Fruit fly (Drosophila melanogaster) whole organism, embryonic: ENCODE data around the gene CG15439.
A peak's percentile ranks its signal among the peaks of the same experiment; 100 is the strongest.

Experiments used
- Blimp-1 ChIP-seq: fragments of 200-800 bp; sonication (Bioruptor generic); optimal IDR thresholded peaks from 3 replicates; lab custom pipeline; 2018; ENCODE audit warnings: missing biosample characterization, missing genetic modification characterization, mild to moderate bottlenecking, moderate library complexity, missing genetic modification reagents
- Bteb2 ChIP-seq: fragments of 200-800 bp; sonication (Bioruptor generic); optimal IDR thresholded peaks from 2 replicates; lab custom pipeline; 2016; ENCODE audit warnings: missing biosample characterization, missing genetic modification characterization
- CG10321 ChIP-seq: fragments of 200-800 bp; sonication (Bioruptor generic); IDR thresholded peaks from 2 replicates; pipeline ENCODE4 v1.3.6; 2022; ENCODE audit warnings: missing biosample characterization, missing genetic modification characterization
- CG12155 ChIP-seq: fragments of 200-800 bp; sonication (Bioruptor generic); optimal IDR thresholded peaks from 3 replicates; lab custom pipeline; 2016; ENCODE audit warnings: missing biosample characterization, missing genetic modification characterization
- CG12299 ChIP-seq: fragments of 200-800 bp; sonication (Bioruptor generic); optimal IDR thresholded peaks from 2 replicates; lab custom pipeline; 2018; ENCODE audit warnings: missing biosample characterization, mild to moderate bottlenecking, missing genetic modification characterization
- CG13775 ChIP-seq: fragments of 200-800 bp; sonication (Bioruptor generic); optimal IDR thresholded peaks from 3 replicates; lab custom pipeline; 2017; ENCODE audit warnings: missing biosample characterization, mild to moderate bottlenecking, missing genetic modification characterization
- CG15073 ChIP-seq: fragments of 200-800 bp; sonication (Bioruptor generic); optimal IDR thresholded peaks from 2 replicates; lab custom pipeline; 2016; ENCODE audit warnings: missing biosample characterization, missing genetic modification characterization
- CG15601 ChIP-seq: fragments of 200-800 bp; sonication (Bioruptor generic); optimal IDR thresholded peaks from 3 replicates; lab custom pipeline; 2019; ENCODE audit warnings: missing biosample characterization, mild to moderate bottlenecking, missing genetic modification characterization, moderate library complexity
- CG1602 ChIP-seq: fragments of 200-800 bp; sonication (Bioruptor generic); optimal IDR thresholded peaks from 3 replicates; lab custom pipeline; 2016; ENCODE audit warnings: missing biosample characterization, missing genetic modification characterization
- CG17385 ChIP-seq: fragments of 200-800 bp; sonication (Bioruptor generic); optimal IDR thresholded peaks from 3 replicates; lab custom pipeline; 2018; ENCODE audit warnings: missing biosample characterization, mild to moderate bottlenecking, missing genetic modification characterization
- CG1792 ChIP-seq: fragments of 200-800 bp; sonication (Bioruptor generic); optimal IDR thresholded peaks from 2 replicates; lab custom pipeline; 2016; ENCODE audit warnings: missing biosample characterization, missing genetic modification characterization
- CG18262 ChIP-seq: fragments of 200-800 bp; optimal IDR thresholded peaks from 3 replicates; lab custom pipeline; 2019; ENCODE audit warnings: missing biosample characterization, mild to moderate bottlenecking, missing genetic modification characterization, moderate library complexity
- CG2199 ChIP-seq: fragments of 200-800 bp; sonication (Bioruptor generic); IDR thresholded peaks from 3 replicates; pipeline ENCODE4 v1.3.6; 2022; ENCODE audit warnings: missing biosample characterization, missing genetic modification characterization
- CG34422 ChIP-seq: fragments of 200-800 bp; sonication (Bioruptor generic); IDR thresholded peaks from 3 replicates; pipeline ENCODE4 v1.3.6; 2022; ENCODE audit warnings: missing biosample characterization, missing genetic modification characterization
- CG4854 ChIP-seq: fragments of 200-800 bp; sonication (Bioruptor generic); optimal IDR thresholded peaks from 2 replicates; lab custom pipeline; 2016; ENCODE audit warnings: missing biosample characterization, missing genetic modification characterization, inconsistent platforms
- CG6654 ChIP-seq: fragments of 200-800 bp; sonication (Bioruptor generic); optimal IDR thresholded peaks from 2 replicates; lab custom pipeline; 2017; ENCODE audit warnings: missing biosample characterization, mild to moderate bottlenecking, missing genetic modification characterization
- CG7839 ChIP-seq: fragments of 200-800 bp; sonication (Bioruptor generic); optimal IDR thresholded peaks from 3 replicates; lab custom pipeline; 2018; ENCODE audit warnings: missing biosample characterization, mild to moderate bottlenecking, missing genetic modification characterization, moderate library complexity
- CG9609 ChIP-seq: fragments of 200-800 bp; sonication (Bioruptor generic); optimal IDR thresholded peaks from 3 replicates; lab custom pipeline; 2016; ENCODE audit warnings: missing biosample characterization, missing genetic modification characterization
- CG9876 ChIP-seq: fragments of 200-800 bp; sonication (Bioruptor generic); optimal IDR thresholded peaks from 2 replicates; lab custom pipeline; 2016; ENCODE audit warnings: missing biosample characterization, missing genetic modification characterization
- CkIIα-i1 ChIP-seq: fragments of 200-800 bp; sonication (Bioruptor generic); IDR thresholded peaks from 2 replicates; pipeline ENCODE4 v1.3.6; 2022; ENCODE audit warnings: missing biosample characterization, missing genetic modification characterization
- CoRest ChIP-seq: fragments of 200-800 bp; sonication (Bioruptor generic); optimal IDR thresholded peaks from 3 replicates; lab custom pipeline; 2018; ENCODE audit warnings: missing biosample characterization, mild to moderate bottlenecking, missing genetic modification characterization, moderate library complexity
- Dip2 ChIP-seq: fragments of 200-800 bp; sonication (Bioruptor generic); IDR thresholded peaks from 2 replicates; pipeline ENCODE4 v1.3.6; 2022; ENCODE audit warnings: missing biosample characterization, missing genetic modification characterization
- ERR ChIP-seq: fragments of 200-800 bp; sonication (Bioruptor generic); optimal IDR thresholded peaks from 2 replicates; lab custom pipeline; 2016; ENCODE audit warnings: missing biosample characterization, missing genetic modification characterization
- Eip74EF ChIP-seq, 2 experiments: fragments of 200-800 bp in 1 of 2; fragments of >200 bp in 1 of 2; sonication (Bioruptor generic) in 1 of 2; optimal IDR thresholded peaks; 2 replicates each; lab custom pipeline; 2017 to 2019; ENCODE audit warnings: missing biosample characterization in 2 of 2, missing genetic modification characterization in 2 of 2, mild to moderate bottlenecking in 1 of 2, moderate library complexity in 1 of 2
- Fer1 ChIP-seq: fragments of 200-800 bp; sonication (Bioruptor generic); optimal IDR thresholded peaks from 2 replicates; lab custom pipeline; 2017; ENCODE audit warnings: missing biosample characterization, mild to moderate bottlenecking, missing genetic modification characterization
- HLH54F ChIP-seq: fragments of 200-800 bp; sonication (Bioruptor generic); optimal IDR thresholded peaks from 3 replicates; lab custom pipeline; 2016; ENCODE audit warnings: missing biosample characterization, missing genetic modification characterization
- MBD-R2 ChIP-seq: fragments of 200-800 bp; sonication (Bioruptor generic); IDR thresholded peaks from 2 replicates; pipeline ENCODE4 v1.3.6; 2022; ENCODE audit warnings: missing biosample characterization, missing genetic modification characterization
- Med ChIP-seq: fragments of 200-800 bp; sonication (Bioruptor generic); peaks from one replicate; lab custom pipeline; 2016; ENCODE audit warnings: missing biosample characterization, missing genetic modification characterization, mild to moderate bottlenecking, inconsistent platforms, moderate library complexity
- Meics ChIP-seq: fragments of 200-800 bp; sonication (Bioruptor generic); optimal IDR thresholded peaks from 2 replicates; lab custom pipeline; 2017; ENCODE audit warnings: missing biosample characterization, mild to moderate bottlenecking, missing genetic modification characterization
- Mrtf ChIP-seq: fragments of 200-800 bp; sonication (Bioruptor generic); IDR thresholded peaks from 3 replicates; pipeline ENCODE4 v1.3.6; 2022; ENCODE audit warnings: missing biosample characterization, missing genetic modification characterization
- NfI ChIP-seq: fragments of 200-800 bp; sonication (Bioruptor generic); optimal IDR thresholded peaks from 3 replicates; lab custom pipeline; 2018; ENCODE audit warnings: missing biosample characterization, mild to moderate bottlenecking, missing genetic modification characterization, moderate library complexity
- Pdp1 ChIP-seq, 2 experiments: fragments of 200-800 bp; sonication (Bioruptor generic); optimal IDR thresholded peaks; 3 replicates each; lab custom pipeline; 2016; ENCODE audit warnings: missing biosample characterization in 2 of 2, missing genetic modification characterization in 2 of 2, mild to moderate bottlenecking in 1 of 2, moderate library complexity in 1 of 2
- amos ChIP-seq: fragments of 200-800 bp; sonication (Bioruptor generic); IDR thresholded peaks from 2 replicates; pipeline ENCODE4 v1.3.6; 2022; ENCODE audit warnings: missing biosample characterization, missing genetic modification characterization; ENCODE audit not compliant: partially characterized antibody
- ara ChIP-seq: fragments of 200-800 bp; sonication (Bioruptor generic); IDR thresholded peaks from 2 replicates; pipeline ENCODE4 v1.3.6; 2022; ENCODE audit warnings: missing biosample characterization, missing genetic modification characterization
- ase ChIP-seq: fragments of 200-800 bp; sonication (Bioruptor generic); IDR thresholded peaks from 3 replicates; pipeline ENCODE4 v1.3.6; 2022; ENCODE audit warnings: missing biosample characterization, missing genetic modification characterization
- bcd ChIP-seq: fragments of 200-800 bp; sonication (Bioruptor generic); optimal IDR thresholded peaks from 2 replicates; lab custom pipeline; 2017; ENCODE audit warnings: missing biosample characterization, mild to moderate bottlenecking, missing genetic modification characterization
- caup ChIP-seq: fragments of 200-800 bp; sonication (Bioruptor generic); optimal IDR thresholded peaks from 3 replicates; lab custom pipeline; 2017; ENCODE audit warnings: missing biosample characterization, mild to moderate bottlenecking, missing genetic modification characterization, moderate library complexity; ENCODE audit not compliant: severe bottlenecking
- dm ChIP-seq: fragments of 200-800 bp; sonication (Bioruptor generic); optimal IDR thresholded peaks from 3 replicates; lab custom pipeline; 2016; ENCODE audit warnings: missing biosample characterization, missing genetic modification characterization
- fd3F ChIP-seq: fragments of 200-800 bp; sonication (Bioruptor generic); optimal IDR thresholded peaks from 2 replicates; lab custom pipeline; 2018; ENCODE audit warnings: missing biosample characterization, mild to moderate bottlenecking, missing genetic modification characterization, moderate library complexity
- her ChIP-seq: fragments of 200-800 bp; sonication (Bioruptor generic); optimal IDR thresholded peaks from 2 replicates; lab custom pipeline; 2016; ENCODE audit warnings: missing biosample characterization, missing genetic modification characterization
- ind ChIP-seq: fragments of 200-800 bp; sonication (Bioruptor generic); optimal IDR thresholded peaks from 3 replicates; lab custom pipeline; 2016; ENCODE audit warnings: missing biosample characterization, missing genetic modification characterization
- jumu ChIP-seq: fragments of 200-800 bp; sonication (Bioruptor generic); optimal IDR thresholded peaks from 3 replicates; lab custom pipeline; 2016; ENCODE audit warnings: missing biosample characterization, missing genetic modification characterization
- oc ChIP-seq: fragments of 200-800 bp; sonication (Bioruptor generic); optimal IDR thresholded peaks from 2 replicates; lab custom pipeline; 2018; ENCODE audit warnings: missing biosample characterization, mild to moderate bottlenecking, missing genetic modification characterization, moderate library complexity
- org-1 ChIP-seq: fragments of 200-800 bp; sonication (Bioruptor generic); optimal IDR thresholded peaks from 2 replicates; lab custom pipeline; 2017; ENCODE audit warnings: missing biosample characterization, missing genetic modification characterization
- pita ChIP-seq: fragments of 200-800 bp; sonication (Bioruptor generic); optimal IDR thresholded peaks from 2 replicates; lab custom pipeline; 2017; ENCODE audit warnings: missing biosample characterization, mild to moderate bottlenecking, missing genetic modification characterization
- psq ChIP-seq: fragments of 200-800 bp; sonication (Bioruptor generic); optimal IDR thresholded peaks from 2 replicates; lab custom pipeline; 2017; ENCODE audit warnings: missing biosample characterization, missing genetic modification characterization
- sr ChIP-seq: fragments of 200-800 bp; sonication (Bioruptor generic); IDR thresholded peaks from 3 replicates; pipeline ENCODE4 v1.3.6; 2022; ENCODE audit warnings: missing biosample characterization, missing genetic modification characterization
- tap ChIP-seq: fragments of 200-800 bp; optimal IDR thresholded peaks from 3 replicates; lab custom pipeline; 2019; ENCODE audit warnings: missing biosample characterization, mild to moderate bottlenecking, missing genetic modification characterization, moderate library complexity
- toy ChIP-seq: fragments of 200-800 bp; sonication (Bioruptor generic); IDR thresholded peaks from 2 replicates; pipeline ENCODE4 v1.3.6; 2022; ENCODE audit warnings: missing biosample characterization, missing genetic modification characterization
- vfl ChIP-seq: fragments of 200-800 bp; sonication (Bioruptor generic); optimal IDR thresholded peaks from 2 replicates; lab custom pipeline; 2016; ENCODE audit warnings: missing biosample characterization, missing genetic modification characterization
- vvl ChIP-seq: fragments of 200-800 bp; sonication (Bioruptor generic); IDR thresholded peaks from 2 replicates; pipeline ENCODE4 v1.3.6; 2022; ENCODE audit warnings: missing biosample characterization, missing genetic modification characterization

Gene CG15439

DNA sequence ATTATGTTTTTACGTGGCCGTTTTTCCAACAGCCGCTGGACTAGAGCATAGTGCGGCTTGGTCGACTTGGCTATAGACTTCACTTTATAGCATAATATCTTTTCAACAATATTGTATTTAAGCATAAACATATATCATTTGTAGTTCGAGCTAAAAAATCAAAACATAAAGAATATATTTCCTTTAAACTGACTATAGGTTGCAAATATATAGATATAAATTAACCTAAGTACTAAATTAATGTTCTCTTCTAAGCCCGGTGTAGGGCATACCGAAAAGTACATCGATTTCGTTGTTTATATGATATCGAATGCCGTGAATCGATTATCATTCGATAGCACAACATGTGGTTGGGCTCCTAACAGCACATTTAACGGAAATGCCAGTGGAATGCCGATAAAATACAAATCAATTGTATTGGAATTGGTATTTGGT, 4.2 kb downstream of the CG15439 start, which contains the start of gene MFS18 (continued):
- TF ChIP-seq ara, result peak; percentile 99
- peak; percentile 77; the same call in 1 of the 2 replicates for TF ChIP-seq amos (GFP tag; lab: Robert Waterston, UW)
- TF ChIP-seq Eip74EF (GFP tag; optimal IDR thresholded peaks at IDR 0.05; lab: Kevin White, UChicago), result peak in 1 of 2 experiments; percentile 94
- peak; percentile 88 for TF ChIP-seq HLH54F
- peak; percentile 85 to 87 for TF ChIP-seq Pdp1 (GFP tag; optimal IDR thresholded peaks at IDR 0.05; lab: Kevin White, UChicago)
- TF ChIP-seq CG4854 (GFP tag; lab: Kevin White, UChicago), result peak; percentile 89
- TF ChIP-seq CG12299 (tag; lab: Kevin White, UChicago), result peak; percentile 92
- peak; percentile 98 for TF ChIP-seq CG7839
- peak; percentile 72 for TF ChIP-seq CG1792 (GFP tag; lab: Kevin White, UChicago)
- peak; percentile 98 for TF ChIP-seq tap
- TF ChIP-seq Dip2 (GFP tag; lab: Robert Waterston, UW), result peak; percentile 70
- TF ChIP-seq jumu (GFP tag; lab: Kevin White, UChicago), result peak; percentile 74
- TF ChIP-seq CG2199, result peak; percentile 99
- TF ChIP-seq oc (tag; lab: Kevin White, UChicago), result peak; percentile 95
- TF ChIP-seq fd3F, result peak; percentile 89
- peak; percentile 69 for TF ChIP-seq CG9609 (GFP tag; lab: Kevin White, UChicago)
- TF ChIP-seq CG34422 (GFP tag; lab: Robert Waterston, UW), result peak; percentile 99
- TF ChIP-seq sr (GFP tag; lab: Robert Waterston, UW), result peak; percentile 95
- TF ChIP-seq CG12155 (GFP tag; lab: Kevin White, UChicago), result peak; percentile 94
- TF ChIP-seq Meics, result peak; percentile 98
- peak; percentile 91 for TF ChIP-seq org-1 (GFP tag; lab: Kevin White, UChicago)
- peak; percentile 90 for TF ChIP-seq Bteb2 (GFP tag; lab: Kevin White, UChicago)
- TF ChIP-seq pita (GFP tag; lab: Kevin White, UChicago), result no peak
- peak; percentile 91 for TF ChIP-seq CG15601 (tag; lab: Kevin White, UChicago)
- peak; percentile 91 for TF ChIP-seq CG6654 (GFP tag; lab: Kevin White, UChicago)
- peak; percentile 92 for TF ChIP-seq NfI (GFP tag; lab: Kevin White, UChicago)
- peak; percentile 96 for TF ChIP-seq Mrtf (GFP tag; lab: Robert Waterston, UW)
- peak; percentile 96 for TF ChIP-seq toy (GFP tag; lab: Robert Waterston, UW)
- peak; percentile 99 for TF ChIP-seq ase (GFP tag; lab: Robert Waterston, UW)
- TF ChIP-seq psq, result peak; percentile 91
- TF ChIP-seq vfl (GFP tag; lab: Kevin White, UChicago), result peak; percentile 92
- peak; percentile 97 for TF ChIP-seq caup (GFP tag; lab: Kevin White, UChicago)
- TF ChIP-seq CG10321 (GFP tag; lab: Robert Waterston, UW), result peak; percentile 86
- TF ChIP-seq ind, result peak; percentile 99
- TF ChIP-seq her (GFP tag; lab: Kevin White, UChicago), result peak; percentile 69
- TF ChIP-seq CG17385 (GFP tag; lab: Kevin White, UChicago), result peak; percentile 92
- TF ChIP-seq CG15073, result peak; percentile 80
- peak; percentile 98 for TF ChIP-seq bcd
- peak; percentile 98 for TF ChIP-seq dm
- peak; percentile 60 for TF ChIP-seq CG9876 (GFP tag; lab: Kevin White, UChicago)
- TF ChIP-seq CoRest (tag; lab: Kevin White, UChicago), result peak; percentile 96
- peak; percentile 100 for TF ChIP-seq vvl (GFP tag; lab: Robert Waterston, UW)
- peak; percentile 99 for TF ChIP-seq Blimp-1
- TF ChIP-seq MBD-R2 (GFP tag; lab: Robert Waterston, UW), result peak; percentile 98
- peak; percentile 97 for TF ChIP-seq CG1602
- peak; percentile 91 for TF ChIP-seq CkIIα-i1 (GFP tag; lab: Robert Waterston, UW)
- peak; percentile 98 for TF ChIP-seq CG13775
- peak; percentile 57 for TF ChIP-seq ERR (GFP tag; lab: Kevin White, UChicago)
- TF ChIP-seq CG18262 (tag; lab: Kevin White, UChicago), result peak; percentile 99
- TF ChIP-seq Fer1 (GFP tag; lab: Kevin White, UChicago), result peak; percentile 98
- TF ChIP-seq Med, result peak; percentile 97
